Worm (Caenorhabditis elegans): Measurements from ENCODE around the gene ras-1.

DNA sequence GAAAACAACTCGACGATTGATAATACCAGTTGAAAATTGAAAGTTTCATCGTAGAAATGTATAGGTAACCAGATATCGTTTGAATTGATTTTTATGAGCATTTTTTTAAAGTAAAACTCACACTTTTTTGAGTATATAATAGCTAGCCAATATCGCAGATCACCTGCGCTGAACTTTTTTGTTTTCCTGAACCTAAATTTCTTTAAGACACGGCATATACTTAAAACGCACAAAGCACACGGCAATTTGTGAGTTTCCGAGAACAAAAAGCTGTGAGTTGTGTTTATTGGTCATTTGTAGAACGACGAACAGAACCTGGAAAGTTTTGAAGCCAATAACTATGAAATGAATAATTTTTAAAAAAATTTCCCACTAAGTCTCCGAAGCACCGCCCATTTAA lies 49.7 kb upstream of the ras-1 start, which contains the start of gene sre-29:
- TF ChIP-seq him-1 (tag; optimal IDR thresholded peaks at IDR 0.05) = no peak
- no peak for TF ChIP-seq W03F9.2 (tag; optimal IDR thresholded peaks at IDR 0.05)
- TF ChIP-seq dao-5 (tag; optimal IDR thresholded peaks at IDR 0.05) = no peak
